Fruit fly (Drosophila melanogaster) whole organism, embryonic: ENCODE data around the gene Ubi-p5E.
A peak's percentile ranks its signal among the peaks of the same experiment; 100 is the strongest.

Experiments
- BtbVII ChIP-seq: fragments of 200-800 bp; sonication (Bioruptor generic); optimal IDR thresholded peaks from 3 replicates; lab custom pipeline; 2017; ENCODE audit warnings: missing biosample characterization, mild to moderate bottlenecking, missing genetic modification characterization
- CG1024 ChIP-seq: fragments of 200-800 bp; sonication (Bioruptor generic); IDR thresholded peaks from 2 replicates; pipeline ENCODE4 v1.3.6; 2022; ENCODE audit warnings: missing biosample characterization, missing genetic modification characterization
- CG12104 ChIP-seq: fragments of 200-800 bp; sonication (Bioruptor generic); optimal IDR thresholded peaks from 3 replicates; lab custom pipeline; 2016; ENCODE audit warnings: missing biosample characterization, missing genetic modification characterization
- CG12219 ChIP-seq: fragments of 200-800 bp; sonication (Bioruptor generic); optimal IDR thresholded peaks from 3 replicates; lab custom pipeline; 2018; ENCODE audit warnings: missing biosample characterization, mild to moderate bottlenecking, missing genetic modification characterization
- CG15269 ChIP-seq: fragments of 200-800 bp; sonication (Bioruptor generic); optimal IDR thresholded peaks from 2 replicates; lab custom pipeline; 2018; ENCODE audit warnings: missing biosample characterization, mild to moderate bottlenecking, missing genetic modification characterization, moderate library complexity
- CG17385 ChIP-seq: fragments of 200-800 bp; sonication (Bioruptor generic); optimal IDR thresholded peaks from 3 replicates; lab custom pipeline; 2018; ENCODE audit warnings: missing biosample characterization, mild to moderate bottlenecking, missing genetic modification characterization
- CG2116 ChIP-seq: fragments of 200-800 bp; sonication (Bioruptor generic); optimal IDR thresholded peaks from 3 replicates; lab custom pipeline; 2018; ENCODE audit warnings: missing biosample characterization, mild to moderate bottlenecking, missing genetic modification characterization
- CG2129 ChIP-seq: fragments of 200-800 bp; sonication (Bioruptor generic); IDR thresholded peaks from 2 replicates; pipeline ENCODE4 v1.3.6; 2022; ENCODE audit warnings: missing biosample characterization, missing genetic modification characterization; ENCODE audit not compliant: partially characterized antibody
- CG2678 ChIP-seq: fragments of 200-800 bp; sonication (Bioruptor generic); optimal IDR thresholded peaks from 3 replicates; lab custom pipeline; 2019; ENCODE audit warnings: missing biosample characterization, mild to moderate bottlenecking, missing genetic modification characterization, moderate library complexity
- CG31224 ChIP-seq: fragments of 200-800 bp; sonication (Bioruptor generic); IDR thresholded peaks from 2 replicates; pipeline ENCODE4 v1.3.6; 2022; ENCODE audit warnings: missing biosample characterization, missing genetic modification characterization
- CG31441 ChIP-seq: fragments of 200-800 bp; sonication (Bioruptor generic); IDR thresholded peaks from 2 replicates; pipeline ENCODE4 v1.3.6; 2022; ENCODE audit warnings: missing biosample characterization, missing genetic modification characterization
- CG33557 ChIP-seq: fragments of 200-800 bp; sonication (Bioruptor generic); optimal IDR thresholded peaks from 2 replicates; lab custom pipeline; 2019; ENCODE audit warnings: missing biosample characterization, mild to moderate bottlenecking, missing genetic modification characterization, moderate library complexity
- CG3838 ChIP-seq: fragments of 200-800 bp; sonication (Bioruptor generic); optimal IDR thresholded peaks from 3 replicates; lab custom pipeline; 2016; ENCODE audit warnings: missing biosample characterization, missing genetic modification characterization
- CG3847 ChIP-seq: fragments of 200-800 bp; sonication (Bioruptor generic); IDR thresholded peaks from 2 replicates; pipeline ENCODE4 v1.3.6; 2022; ENCODE audit warnings: missing biosample characterization, missing genetic modification characterization
- CG42726 ChIP-seq: fragments of 200-800 bp; sonication (Bioruptor generic); IDR thresholded peaks from 2 replicates; pipeline ENCODE4 v1.3.6; 2022; ENCODE audit warnings: missing biosample characterization, missing genetic modification characterization; ENCODE audit not compliant: partially characterized antibody
- CG6654 ChIP-seq: fragments of 200-800 bp; sonication (Bioruptor generic); optimal IDR thresholded peaks from 2 replicates; lab custom pipeline; 2017; ENCODE audit warnings: missing biosample characterization, mild to moderate bottlenecking, missing genetic modification characterization
- CG6765 ChIP-seq: fragments of 200-800 bp; sonication (Bioruptor generic); optimal IDR thresholded peaks from 3 replicates; lab custom pipeline; 2017; ENCODE audit warnings: missing biosample characterization, mild to moderate bottlenecking, missing genetic modification characterization
- CG7928 ChIP-seq: fragments of 200-800 bp; sonication (Bioruptor generic); optimal IDR thresholded peaks from 2 replicates; lab custom pipeline; 2017; ENCODE audit warnings: missing biosample characterization, mild to moderate bottlenecking, missing genetic modification characterization
- CG9727 ChIP-seq: fragments of 200-800 bp; sonication (Bioruptor generic); optimal IDR thresholded peaks from 3 replicates; lab custom pipeline; 2017; ENCODE audit warnings: missing biosample characterization, mild to moderate bottlenecking, missing genetic modification characterization
- CrebB ChIP-seq: fragments of 200-800 bp; sonication (Bioruptor generic); optimal IDR thresholded peaks from 3 replicates; lab custom pipeline; 2018; ENCODE audit warnings: missing biosample characterization, mild to moderate bottlenecking, missing genetic modification characterization
- D19A ChIP-seq: fragments of 200-800 bp; optimal IDR thresholded peaks from 3 replicates; lab custom pipeline; 2019; ENCODE audit warnings: missing biosample characterization, mild to moderate bottlenecking, missing genetic modification characterization, moderate library complexity
- D19B ChIP-seq: fragments of 200-800 bp; sonication (Bioruptor generic); optimal IDR thresholded peaks from 2 replicates; lab custom pipeline; 2017; ENCODE audit warnings: missing biosample characterization, mild to moderate bottlenecking, missing genetic modification characterization
- Doc3 ChIP-seq: fragments of 200-800 bp; sonication (Bioruptor generic); IDR thresholded peaks from 3 replicates; pipeline ENCODE4 v1.3.6; 2022; ENCODE audit warnings: missing biosample characterization, missing genetic modification characterization; ENCODE audit not compliant: partially characterized antibody
- HLH4C ChIP-seq: fragments of 200-800 bp; sonication (Bioruptor generic); IDR thresholded peaks from 3 replicates; pipeline ENCODE4 v1.3.6; 2022; ENCODE audit warnings: missing biosample characterization, missing genetic modification characterization; ENCODE audit not compliant: partially characterized antibody
- Hmr ChIP-seq: fragments of 200-800 bp; sonication (Bioruptor generic); optimal IDR thresholded peaks from 3 replicates; lab custom pipeline; 2017; ENCODE audit warnings: mild to moderate bottlenecking, missing biosample characterization, missing genetic modification reagents, missing genetic modification characterization
- Hmx ChIP-seq: fragments of 200-800 bp; sonication (Bioruptor generic); optimal IDR thresholded peaks from 2 replicates; lab custom pipeline; 2016; ENCODE audit warnings: missing biosample characterization, missing genetic modification characterization
- Hr39 ChIP-seq: fragments of >200 bp; optimal IDR thresholded peaks from 2 replicates; lab custom pipeline; 2017
- Kr ChIP-seq: fragments of 200-800 bp; sonication (Bioruptor generic); optimal IDR thresholded peaks from 2 replicates; lab custom pipeline; 2017; ENCODE audit warnings: missing biosample characterization, mild to moderate bottlenecking, missing genetic modification characterization
- Lhr ChIP-seq: fragments of 200-800 bp; sonication (Bioruptor generic); optimal IDR thresholded peaks from 3 replicates; lab custom pipeline; 2017; ENCODE audit warnings: mild to moderate bottlenecking, missing biosample characterization, missing genetic modification reagents, missing genetic modification characterization
- Lpt ChIP-seq: fragments of >200 bp; optimal IDR thresholded peaks from 2 replicates; lab custom pipeline; 2018; ENCODE audit warnings: missing biosample characterization, missing genetic modification characterization
- Meics ChIP-seq: fragments of 200-800 bp; sonication (Bioruptor generic); optimal IDR thresholded peaks from 2 replicates; lab custom pipeline; 2017; ENCODE audit warnings: missing biosample characterization, mild to moderate bottlenecking, missing genetic modification characterization
- Oli ChIP-seq: fragments of 200-800 bp; sonication (Bioruptor generic); optimal IDR thresholded peaks from 2 replicates; lab custom pipeline; 2018; ENCODE audit warnings: missing biosample characterization, mild to moderate bottlenecking, missing genetic modification characterization, moderate library complexity
- Poxn ChIP-seq: fragments of 200-800 bp; sonication (Bioruptor generic); IDR thresholded peaks from 2 replicates; pipeline ENCODE4 v1.3.6; 2022; ENCODE audit warnings: missing biosample characterization, missing genetic modification characterization
- Sry-β ChIP-seq: fragments of 200-800 bp; sonication (Bioruptor generic); optimal IDR thresholded peaks from 2 replicates; lab custom pipeline; 2018; ENCODE audit warnings: missing biosample characterization, mild to moderate bottlenecking, missing genetic modification characterization, moderate library complexity
- cato ChIP-seq: fragments of 200-800 bp; sonication (Bioruptor generic); optimal IDR thresholded peaks from 2 replicates; lab custom pipeline; 2016; ENCODE audit warnings: missing biosample characterization, missing genetic modification characterization, borderline replicate concordance
- dmrt99B ChIP-seq: fragments of 200-800 bp; sonication (Bioruptor generic); optimal IDR thresholded peaks from 2 replicates; lab custom pipeline; 2018; ENCODE audit warnings: missing biosample characterization, mild to moderate bottlenecking, missing genetic modification characterization, moderate library complexity
- dpn ChIP-seq, 2 experiments: fragments of 200-800 bp; sonication (Bioruptor generic); optimal IDR thresholded peaks; 3 replicates each; lab custom pipeline; 2016; ENCODE audit warnings: missing biosample characterization in 2 of 2, missing genetic modification characterization in 2 of 2
- en ChIP-seq: fragments of 200-800 bp; sonication (Bioruptor generic); optimal IDR thresholded peaks from 2 replicates; lab custom pipeline; 2016; ENCODE audit warnings: missing biosample characterization, missing genetic modification characterization
- h ChIP-seq: fragments of >200 bp; optimal IDR thresholded peaks from 2 replicates; lab custom pipeline; 2017
- hb ChIP-seq: fragments of 200-800 bp; sonication (Bioruptor generic); IDR thresholded peaks from 3 replicates; pipeline ENCODE4 v1.3.6; 2022; ENCODE audit warnings: missing biosample characterization, missing genetic modification characterization; ENCODE audit not compliant: partially characterized antibody
- hbn ChIP-seq: fragments of 200-800 bp; sonication (Bioruptor generic); IDR thresholded peaks from 2 replicates; pipeline ENCODE4 v1.3.6; 2022; ENCODE audit warnings: missing biosample characterization, missing genetic modification characterization; ENCODE audit not compliant: partially characterized antibody
- luna ChIP-seq: fragments of 200-800 bp; sonication (Bioruptor generic); optimal IDR thresholded peaks from 2 replicates; lab custom pipeline; 2016; ENCODE audit warnings: missing biosample characterization, missing genetic modification characterization
- onecut ChIP-seq: fragments of 200-800 bp; sonication (Bioruptor generic); IDR thresholded peaks from 2 replicates; pipeline ENCODE4 v1.3.6; 2022; ENCODE audit warnings: missing biosample characterization, missing genetic modification characterization
- pita ChIP-seq: fragments of 200-800 bp; sonication (Bioruptor generic); optimal IDR thresholded peaks from 2 replicates; lab custom pipeline; 2017; ENCODE audit warnings: missing biosample characterization, mild to moderate bottlenecking, missing genetic modification characterization
- rib ChIP-seq: fragments of 200-800 bp; sonication (Bioruptor generic); IDR thresholded peaks from 2 replicates; pipeline ENCODE4 v1.3.6; 2022; ENCODE audit warnings: missing biosample characterization, missing genetic modification characterization
- salm ChIP-seq: fragments of 200-800 bp; sonication (Bioruptor generic); optimal IDR thresholded peaks from 2 replicates; lab custom pipeline; 2018; ENCODE audit warnings: missing biosample characterization, mild to moderate bottlenecking, missing genetic modification characterization
- seq ChIP-seq: fragments of 200-800 bp; sonication (Bioruptor generic); IDR thresholded peaks from 2 replicates; pipeline ENCODE4 v1.3.6; 2022; ENCODE audit warnings: missing biosample characterization, missing genetic modification characterization
- sna ChIP-seq: fragments of 200-800 bp; sonication (Bioruptor generic); IDR thresholded peaks from 2 replicates; pipeline ENCODE4 v1.3.6; 2022; ENCODE audit warnings: missing biosample characterization, missing genetic modification characterization; ENCODE audit not compliant: partially characterized antibody
- unc-4 ChIP-seq: fragments of 200-800 bp; sonication (Bioruptor generic); IDR thresholded peaks from 2 replicates; pipeline ENCODE4 v1.3.6; 2022; ENCODE audit warnings: missing biosample characterization, missing genetic modification characterization; ENCODE audit not compliant: partially characterized antibody
- zfh1 ChIP-seq: fragments of 200-800 bp; sonication (Bioruptor generic); IDR thresholded peaks from 3 replicates; pipeline ENCODE4 v1.3.6; 2022; ENCODE audit warnings: missing biosample characterization, missing genetic modification characterization

Gene Ubi-p5E

DNA sequence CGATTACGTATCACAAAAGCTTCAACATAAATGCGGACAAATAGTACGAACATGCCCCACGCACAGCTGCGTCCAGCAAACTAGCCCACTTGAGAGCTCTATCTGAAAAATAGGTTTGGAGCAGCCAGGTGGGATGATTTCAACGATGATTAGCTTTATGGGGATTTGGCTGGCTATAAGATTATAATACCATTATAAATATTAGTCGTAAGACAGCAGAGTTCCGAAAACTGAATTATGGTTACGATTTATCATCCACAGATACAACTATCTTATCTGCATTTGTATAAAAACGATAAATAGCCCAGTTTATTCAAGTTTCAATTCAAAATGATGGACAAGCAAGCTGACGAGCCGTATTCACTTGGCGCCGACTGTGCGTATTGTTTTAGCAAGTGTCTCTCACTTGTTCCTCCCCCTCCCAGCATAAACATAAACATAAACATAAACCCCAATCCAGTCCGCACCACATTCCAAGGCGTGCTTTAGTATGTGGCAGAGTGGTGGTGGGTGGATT lies 15.8 kb downstream of the Ubi-p5E start (continued):
- TF ChIP-seq cato (GFP tag; lab: Kevin White, UChicago): peak; percentile 42
- TF ChIP-seq Lpt: no peak
- no peak for TF ChIP-seq CG42726 (GFP tag; lab: Robert Waterston, UW)
- TF ChIP-seq CG7928: peak; percentile 40
- peak; percentile 3 for TF ChIP-seq Lhr (GFP tag; lab: Kevin White, UChicago)
- peak; percentile 52 for TF ChIP-seq CG31224 (GFP tag; lab: Robert Waterston, UW)
- TF ChIP-seq h (lab: Kevin White, UChicago): no peak
- peak; percentile 19 for TF ChIP-seq CG2116 (GFP tag; lab: Kevin White, UChicago)
- TF ChIP-seq CrebB (tag; lab: Kevin White, UChicago): peak; percentile 61
- TF ChIP-seq CG33557 (GFP tag; lab: Kevin White, UChicago): no peak
- no peak for TF ChIP-seq hbn (GFP tag; lab: Robert Waterston, UW)
- TF ChIP-seq CG9727 (GFP tag; lab: Kevin White, UChicago): peak; percentile 81
- peak; percentile 66 for TF ChIP-seq salm
- peak; percentile 89 for TF ChIP-seq Meics (GFP tag; lab: Kevin White, UChicago)
- TF ChIP-seq hb: no peak
- TF ChIP-seq Sry-β (GFP tag; lab: Kevin White, UChicago): no peak
- TF ChIP-seq Hmx (GFP tag; lab: Kevin White, UChicago): no peak
- peak; percentile 52 for TF ChIP-seq CG12104
- peak; percentile 42 to 63 for TF ChIP-seq dpn (GFP tag; optimal IDR thresholded peaks at IDR 0.05; lab: Kevin White, UChicago)
- TF ChIP-seq sna: no peak
- TF ChIP-seq Oli (tag; lab: Kevin White, UChicago): peak; percentile 84
- TF ChIP-seq D19A (tag; lab: Kevin White, UChicago): peak; percentile 77
- 0 out of 2 replicates have a peak, but pooled peaks have one; percentile 15 for TF ChIP-seq Poxn (GFP tag; lab: Robert Waterston, UW)
- TF ChIP-seq onecut (GFP tag; lab: Robert Waterston, UW): peak; percentile 48
- peak; percentile 82 for TF ChIP-seq seq (GFP tag; lab: Robert Waterston, UW)
- peak; percentile 33 for TF ChIP-seq CG3838 (GFP tag; lab: Kevin White, UChicago)
- TF ChIP-seq CG6654 (GFP tag; lab: Kevin White, UChicago): peak; percentile 59
- TF ChIP-seq Hmr (GFP tag; lab: Kevin White, UChicago): peak; percentile 88
- 0 out of 3 replicates have a peak, but pooled peaks have one; percentile 37 for TF ChIP-seq zfh1 (GFP tag; lab: Robert Waterston, UW)
- no peak for TF ChIP-seq pita (GFP tag; lab: Kevin White, UChicago)
- peak; percentile 91 for TF ChIP-seq CG2678
- peak; percentile 76 for TF ChIP-seq CG6765 (GFP tag; lab: Kevin White, UChicago)
- peak; percentile 89 for TF ChIP-seq BtbVII (GFP tag; lab: Kevin White, UChicago)
- TF ChIP-seq HLH4C: no peak
- peak; percentile 48; the same call in 1 of the 2 replicates for TF ChIP-seq rib (GFP tag; lab: Robert Waterston, UW)
- TF ChIP-seq unc-4 (GFP tag; lab: Robert Waterston, UW): no peak
- TF ChIP-seq CG3847 (GFP tag; lab: Robert Waterston, UW): peak; percentile 67
- no peak for TF ChIP-seq Hr39 (lab: Kevin White, UChicago)
- TF ChIP-seq luna (GFP tag; lab: Kevin White, UChicago): no peak
- TF ChIP-seq CG31441 (GFP tag; lab: Robert Waterston, UW): peak; percentile 81
- TF ChIP-seq CG15269: peak; percentile 85
- TF ChIP-seq CG17385 (GFP tag; lab: Kevin White, UChicago): peak; percentile 77
- no peak for TF ChIP-seq Doc3
- no peak for TF ChIP-seq CG2129 (GFP tag; lab: Robert Waterston, UW)
- TF ChIP-seq dmrt99B (tag; lab: Kevin White, UChicago): peak; percentile 89
- TF ChIP-seq Kr (GFP tag; lab: Kevin White, UChicago): no peak
- peak; percentile 74 for TF ChIP-seq D19B (GFP tag; lab: Kevin White, UChicago)
- TF ChIP-seq en (GFP tag; lab: Kevin White, UChicago): no peak
- TF ChIP-seq CG12219: peak; percentile 83
- no peak for TF ChIP-seq CG1024 (GFP tag; lab: Robert Waterston, UW)
